Fruit fly (Drosophila melanogaster) whole organism, wandering third instar larva: ENCODE measurements around the gene CG32040.

Experiments used
- Abd-B ChIP-seq: fragments of >200 bp; optimal IDR thresholded peaks from 2 replicates; lab custom pipeline; 2017; ENCODE audit warnings: missing biosample characterization, missing genetic modification characterization
- CG32264 ChIP-seq: fragments of 200-800 bp; sonication (Bioruptor generic); optimal IDR thresholded peaks from 2 replicates; lab custom pipeline; 2016; ENCODE audit warnings: missing biosample characterization, missing genetic modification characterization
- CG9705 ChIP-seq: fragments of 200-800 bp; sonication (Bioruptor generic); optimal IDR thresholded peaks from 2 replicates; lab custom pipeline; 2018; ENCODE audit warnings: missing biosample characterization, mild to moderate bottlenecking, missing genetic modification characterization
- CrebA ChIP-seq: fragments of 200-800 bp; sonication (Bioruptor generic); optimal IDR thresholded peaks from 2 replicates; lab custom pipeline; 2016; ENCODE audit warnings: missing biosample characterization, mild to moderate bottlenecking, missing genetic modification characterization, borderline replicate concordance
- Dfd ChIP-seq: fragments of >200 bp; optimal IDR thresholded peaks from 2 replicates; lab custom pipeline; 2017; ENCODE audit warnings: missing biosample characterization, missing genetic modification characterization
- Dif ChIP-seq: fragments of 200-275, 200-300 bp; sonication (Bioruptor generic); optimal IDR thresholded peaks from 2 replicates; lab custom pipeline; 2018; ENCODE audit warnings: missing biosample characterization, missing genetic modification characterization; ENCODE audit not compliant: partially characterized antibody
- GATAd ChIP-seq: sonication (Bioruptor generic); optimal IDR thresholded peaks from 2 replicates; lab custom pipeline; 2016; ENCODE audit warnings: missing biosample characterization, missing genetic modification characterization
- HLH106 ChIP-seq: fragments of 200-800 bp; optimal IDR thresholded peaks from 3 replicates; lab custom pipeline; 2019; ENCODE audit warnings: missing biosample characterization, mild to moderate bottlenecking, missing genetic modification characterization, moderate library complexity
- Hnf4 ChIP-seq: fragments of 200-800 bp; sonication (Bioruptor generic); optimal IDR thresholded peaks from 2 replicates; lab custom pipeline; 2016; ENCODE audit warnings: missing biosample characterization, mild to moderate bottlenecking, missing genetic modification characterization
- Hr78 ChIP-seq: fragments of >200 bp; optimal IDR thresholded peaks from 2 replicates; lab custom pipeline; 2017; ENCODE audit warnings: missing biosample characterization, missing genetic modification characterization
- Hr83 ChIP-seq: fragments of 200-300 bp; sonication (Bioruptor generic); optimal IDR thresholded peaks from 2 replicates; lab custom pipeline; 2016; ENCODE audit warnings: missing biosample characterization, mild to moderate bottlenecking, missing genetic modification characterization, moderate library complexity; ENCODE audit not compliant: poor library complexity, severe bottlenecking
- Jra ChIP-seq: sonication (Bioruptor generic); optimal IDR thresholded peaks from 2 replicates; lab custom pipeline; 2016; ENCODE audit warnings: missing biosample characterization, missing genetic modification characterization
- Mio ChIP-seq: sonication (Bioruptor generic); optimal IDR thresholded peaks from 2 replicates; lab custom pipeline; 2016; ENCODE audit warnings: missing biosample characterization, missing genetic modification characterization
- Myc ChIP-seq: fragments of >200 bp; optimal IDR thresholded peaks from 2 replicates; lab custom pipeline; 2017
- N ChIP-seq: fragments of >200 bp; optimal IDR thresholded peaks from 2 replicates; lab custom pipeline; 2018; ENCODE audit warnings: missing biosample characterization, missing external identifiers, missing genetic modification characterization
- OdsH ChIP-seq: fragments of 200-800 bp; sonication (Bioruptor generic); optimal IDR thresholded peaks from 2 replicates; lab custom pipeline; 2016; ENCODE audit warnings: missing biosample characterization, mild to moderate bottlenecking, missing genetic modification characterization
- Rel ChIP-seq, 2 experiments: fragments of 200-800 bp; sonication (Bioruptor generic) in 1 of 2; optimal IDR thresholded peaks; 2 replicates in 1 of 2; 3 replicates in 1 of 2; lab custom pipeline; 2016 to 2019; ENCODE audit warnings: mild to moderate bottlenecking in 2 of 2, missing biosample characterization in 2 of 2, missing genetic modification characterization in 2 of 2, moderate library complexity in 1 of 2
- Sp1 ChIP-seq: fragments of 200-800 bp; sonication (Bioruptor generic); optimal IDR thresholded peaks from 3 replicates; lab custom pipeline; 2019; ENCODE audit warnings: missing biosample characterization, mild to moderate bottlenecking, missing genetic modification characterization, moderate library complexity
- Vsx2 ChIP-seq: fragments of 200-300, 225-300 bp; sonication (Bioruptor generic); optimal IDR thresholded peaks from 2 replicates; lab custom pipeline; 2018; ENCODE audit warnings: missing biosample characterization, missing genetic modification characterization; ENCODE audit not compliant: partially characterized antibody
- br ChIP-seq: fragments of 200-800 bp; sonication (Bioruptor generic); optimal IDR thresholded peaks from 2 replicates; lab custom pipeline; 2016; ENCODE audit warnings: missing biosample characterization, missing genetic modification characterization
- brk ChIP-seq: fragments of 200-800 bp; sonication (Bioruptor generic); optimal IDR thresholded peaks from 2 replicates; lab custom pipeline; 2016; ENCODE audit warnings: missing biosample characterization, mild to moderate bottlenecking, missing genetic modification characterization
- dl ChIP-seq, 2 experiments: fragments of 175-275, 200-275 bp in 1 of 2; fragments of 200-275 bp in 1 of 2; sonication (Bioruptor generic); optimal IDR thresholded peaks; lab custom pipeline; 2018; ENCODE audit warnings: mild to moderate bottlenecking in 2 of 2, missing biosample characterization in 2 of 2, missing genetic modification characterization in 2 of 2, moderate library complexity in 2 of 2; ENCODE audit not compliant: partially characterized antibody in 2 of 2, insufficient read depth in 1 of 2
- dmrt93B ChIP-seq: fragments of 200-800 bp; sonication (Bioruptor generic); optimal IDR thresholded peaks from 2 replicates; lab custom pipeline; 2018; ENCODE audit warnings: missing biosample characterization, mild to moderate bottlenecking, missing genetic modification characterization
- dsf ChIP-seq: sonication (Bioruptor generic); optimal IDR thresholded peaks from 2 replicates; lab custom pipeline; 2016; ENCODE audit warnings: missing biosample characterization, missing genetic modification characterization, borderline replicate concordance
- ey ChIP-seq: fragments of 200-800 bp; sonication (Bioruptor generic); optimal IDR thresholded peaks from 2 replicates; lab custom pipeline; 2016; ENCODE audit warnings: missing biosample characterization, missing genetic modification characterization
- foxo ChIP-seq, 2 experiments: fragments of 200-800 bp; sonication (Bioruptor generic); optimal IDR thresholded peaks; 2 replicates in 1 of 2; 3 replicates in 1 of 2; lab custom pipeline; 2016 to 2017; ENCODE audit warnings: missing biosample characterization in 2 of 2, missing genetic modification characterization in 2 of 2
- fru ChIP-seq: fragments of 200-800 bp; sonication (Bioruptor generic); optimal IDR thresholded peaks from 3 replicates; lab custom pipeline; 2016; ENCODE audit warnings: missing biosample characterization, mild to moderate bottlenecking, missing genetic modification characterization
- h ChIP-seq: fragments of 200-800 bp; sonication (Bioruptor generic); optimal IDR thresholded peaks from 3 replicates; lab custom pipeline; 2016; ENCODE audit warnings: missing biosample characterization, mild to moderate bottlenecking, missing genetic modification characterization
- jim ChIP-seq: fragments of 175-275, 200-325 bp; sonication (Bioruptor generic); optimal IDR thresholded peaks from 2 replicates; lab custom pipeline; 2016; ENCODE audit warnings: missing biosample characterization, mild to moderate bottlenecking, missing genetic modification characterization
- lola ChIP-seq: fragments of >200 bp; optimal IDR thresholded peaks from 2 replicates; lab custom pipeline; 2017; ENCODE audit warnings: missing biosample characterization, missing genetic modification characterization
- pan ChIP-seq: fragments of >200 bp; optimal IDR thresholded peaks from 2 replicates; lab custom pipeline; 2017
- psq ChIP-seq: fragments of 200-800 bp; sonication (Bioruptor generic); optimal IDR thresholded peaks from 3 replicates; lab custom pipeline; 2017; ENCODE audit warnings: missing biosample characterization, mild to moderate bottlenecking, missing genetic modification characterization, moderate library complexity
- rgr ChIP-seq: fragments of 200-800 bp; sonication (Bioruptor generic); optimal IDR thresholded peaks from 3 replicates; lab custom pipeline; 2016; ENCODE audit warnings: missing biosample characterization, mild to moderate bottlenecking, missing genetic modification characterization
- sage ChIP-seq: fragments of 200-800 bp; sonication (Bioruptor generic); optimal IDR thresholded peaks from 2 replicates; lab custom pipeline; 2016; ENCODE audit warnings: missing biosample characterization, mild to moderate bottlenecking, missing genetic modification characterization
- sv ChIP-seq: fragments of 200-800 bp; sonication (Bioruptor generic); optimal IDR thresholded peaks from 3 replicates; lab custom pipeline; 2016; ENCODE audit warnings: missing biosample characterization, missing genetic modification characterization
- tai ChIP-seq: sonication (Bioruptor generic); optimal IDR thresholded peaks from 2 replicates; lab custom pipeline; 2016; ENCODE audit warnings: missing biosample characterization, missing genetic modification characterization
- usp ChIP-seq: fragments of >200 bp; optimal IDR thresholded peaks from 2 replicates; lab custom pipeline; 2017; ENCODE audit warnings: missing biosample characterization, missing genetic modification characterization
- woc ChIP-seq: sonication (Bioruptor generic); optimal IDR thresholded peaks from 2 replicates; lab custom pipeline; 2016; ENCODE audit warnings: missing biosample characterization, mild to moderate bottlenecking, missing genetic modification characterization

CG32040 gene

dm6 chr3L:9340839-9341238, 13.0 kb upstream of the CG32040 start:
- TF ChIP-seq Abd-B (GFP tag; lab: Kevin White, UChicago) (no peak), Vsx2 (no peak), N (GFP tag; lab: Kevin White, UChicago) (peak; percentile 15), Hr83 (no peak), lola (GFP tag; lab: Kevin White, UChicago) (no peak), ey (no peak), Jra (GFP tag; lab: Kevin White, UChicago) (no peak), woc (GFP tag; lab: Kevin White, UChicago) (no peak), Rel (GFP tag; optimal IDR thresholded peaks at IDR 0.05; lab: Kevin White, UChicago) (no peak), Rel (tag; optimal IDR thresholded peaks at IDR 0.05; lab: Kevin White, UChicago) (peak; percentile 51)

- TF ChIP-seq Rel (GFP tag; optimal IDR thresholded peaks at IDR 0.05; lab: Kevin White, UChicago): no peak
- TF ChIP-seq Rel (tag; optimal IDR thresholded peaks at IDR 0.05; lab: Kevin White, UChicago): peak; percentile 96
- TF ChIP-seq sage (GFP tag; lab: Kevin White, UChicago): no peak
- TF ChIP-seq fru (GFP tag; lab: Kevin White, UChicago): no peak
- no peak for TF ChIP-seq ey
- TF ChIP-seq, all 38 proteins: peak for 1
These were observed 9.9 kb upstream of the CG32040 start for dm6 chr3L:9343963-9344362.

dm6 chr3L:9345157-9345556, 8.7 kb upstream of the CG32040 start:
- TF ChIP-seq usp: no peak
- TF ChIP-seq GATAd (GFP tag; lab: Kevin White, UChicago): no peak
- no peak for TF ChIP-seq Dfd (GFP tag; lab: Kevin White, UChicago)
- TF ChIP-seq pan (lab: Kevin White, UChicago): no peak
- TF ChIP-seq Dif: no peak
- no peak for TF ChIP-seq foxo (GFP tag; optimal IDR thresholded peaks at IDR 0.05; lab: Kevin White, UChicago)
- TF ChIP-seq Mio (GFP tag; lab: Kevin White, UChicago): no peak
- TF ChIP-seq CG32264: no peak
- no peak for TF ChIP-seq Rel (GFP tag; optimal IDR thresholded peaks at IDR 0.05; lab: Kevin White, UChicago)
- TF ChIP-seq Rel (tag; optimal IDR thresholded peaks at IDR 0.05; lab: Kevin White, UChicago): no peak
- TF ChIP-seq, all 38 proteins: peak for 0

DNA sequence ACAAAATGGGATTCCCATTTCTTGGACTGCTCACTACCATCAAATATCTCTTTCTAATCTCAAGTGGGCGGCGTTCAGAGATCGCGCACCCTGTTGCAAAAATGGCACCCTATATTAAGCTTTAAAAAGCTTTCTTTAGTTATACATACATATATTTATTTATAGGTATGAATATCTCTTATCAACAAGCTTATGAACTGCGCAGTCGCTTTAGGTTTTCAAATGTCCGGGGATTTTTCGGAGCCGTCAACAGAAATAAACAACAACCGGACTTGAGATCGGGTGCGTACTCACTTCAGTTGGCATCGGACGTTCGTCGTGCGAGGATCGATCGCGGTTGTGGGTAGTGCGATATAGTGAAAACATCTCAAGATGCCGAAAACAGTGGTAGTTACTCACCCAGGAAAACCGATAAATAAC, 4.5 kb upstream of the CG32040 start, which contains the start of gene PGRP-LF:
TSS of gene PGRP-LF (plus strand) at position 296 of the 420 bp plus-strand sequence.
- no peak for TF ChIP-seq tai (GFP tag; lab: Kevin White, UChicago)
- TF ChIP-seq ey: no peak
- no peak for TF ChIP-seq Abd-B (GFP tag; lab: Kevin White, UChicago)
- TF ChIP-seq CrebA: peak; percentile 78
- TF ChIP-seq foxo (GFP tag; optimal IDR thresholded peaks at IDR 0.05; lab: Kevin White, UChicago): peak in 1 of 2 experiments; percentile 7
- no peak for TF ChIP-seq Dfd (GFP tag; lab: Kevin White, UChicago)
- TF ChIP-seq Myc (lab: Kevin White, UChicago): no peak
- peak; percentile 19 for TF ChIP-seq br (GFP tag; lab: Kevin White, UChicago)
- no peak for TF ChIP-seq Mio (GFP tag; lab: Kevin White, UChicago)
- TF ChIP-seq N (GFP tag; lab: Kevin White, UChicago): no peak
- TF ChIP-seq lola (GFP tag; lab: Kevin White, UChicago): no peak
- TF ChIP-seq dsf (GFP tag; lab: Kevin White, UChicago): no peak
- peak; percentile 19 for TF ChIP-seq Hnf4 (GFP tag; lab: Kevin White, UChicago)
- TF ChIP-seq Dif: no peak
- TF ChIP-seq sage (GFP tag; lab: Kevin White, UChicago): peak; percentile 13
- peak; percentile 44 for TF ChIP-seq Jra (GFP tag; lab: Kevin White, UChicago)
- TF ChIP-seq dl (GFP tag; optimal IDR thresholded peaks at IDR 0.05; lab: Kevin White, UChicago; ENCODE audit: insufficient read depth in 1 of 2, partially characterized antibody in 2 of 2): no peak
- peak; percentile 52 for TF ChIP-seq h (GFP tag; lab: Kevin White, UChicago)
- no peak for TF ChIP-seq CG9705 (GFP tag; lab: Kevin White, UChicago)
- TF ChIP-seq brk (GFP tag; lab: Kevin White, UChicago): peak; percentile 57
- peak; percentile 41 for TF ChIP-seq OdsH (GFP tag; lab: Kevin White, UChicago)
- TF ChIP-seq Hr83: peak; percentile 36
- TF ChIP-seq HLH106 (tag; lab: Kevin White, UChicago): no peak
- no peak for TF ChIP-seq usp
- TF ChIP-seq rgr (GFP tag; lab: Kevin White, UChicago): no peak
- TF ChIP-seq psq: no peak
- no peak for TF ChIP-seq pan (lab: Kevin White, UChicago)
- TF ChIP-seq dmrt93B: no peak
- TF ChIP-seq sv: peak; percentile 17
- no peak for TF ChIP-seq jim (GFP tag; lab: Kevin White, UChicago)
- no peak for TF ChIP-seq Hr78
- no peak for TF ChIP-seq woc (GFP tag; lab: Kevin White, UChicago)
- no peak for TF ChIP-seq Rel (GFP tag; optimal IDR thresholded peaks at IDR 0.05; lab: Kevin White, UChicago)
- peak; percentile 100 for TF ChIP-seq Rel (tag; optimal IDR thresholded peaks at IDR 0.05; lab: Kevin White, UChicago)
- no peak for TF ChIP-seq Vsx2
- TF ChIP-seq GATAd (GFP tag; lab: Kevin White, UChicago): no peak
- TF ChIP-seq CG32264: no peak
- TF ChIP-seq fru (GFP tag; lab: Kevin White, UChicago): no peak
- peak; percentile 36 for TF ChIP-seq Sp1 (GFP tag; lab: Kevin White, UChicago)
